Worm (Caenorhabditis elegans): ENCODE data around the gene M117.3.

ce11 chrIV:11867652-11868232 is 45.7 kb downstream of the M117.3 start:
- no peak for TF ChIP-seq sma-9 (GFP tag; optimal IDR thresholded peaks at IDR 0.05)
- no peak for TF ChIP-seq sma-9 (tag; optimal IDR thresholded peaks at IDR 0.05)
- no peak for TF ChIP-seq ama-1 (optimal IDR thresholded peaks at IDR 0.05)

Data from whole organism, L2 larva.